Fruit fly (Drosophila melanogaster): ENCODE data around the gene CG31809.

Gene CG31809

dm6 chr2L:16817421-16818101 is 41.0 kb downstream of the CG31809 start:
- TF ChIP-seq Hr39 (GFP tag; optimal IDR thresholded peaks at IDR 0.05) (peak; percentile 2), Eip78C (GFP tag) (peak; percentile 33), fkh (GFP tag; optimal IDR thresholded peaks at IDR 0.05) (no peak), topi (GFP tag; optimal IDR thresholded peaks at IDR 0.05) (peak; percentile 7), svp (GFP tag) (peak; percentile 96), CG31627 (GFP tag; optimal IDR thresholded peaks at IDR 0.05) (peak; percentile 5), Met (GFP tag; optimal IDR thresholded peaks at IDR 0.05) (peak; percentile 20), vri (GFP tag; optimal IDR thresholded peaks at IDR 0.05) (peak; percentile 86), CG11762 (GFP tag; optimal IDR thresholded peaks at IDR 0.05; ENCODE audit: insufficient read depth) (no peak), fd59A (GFP tag; optimal IDR thresholded peaks at IDR 0.05) (no peak)

- TF ChIP-seq Eip78C (GFP tag) (no peak), fkh (GFP tag; optimal IDR thresholded peaks at IDR 0.05) (peak; percentile 25), CG6163 (GFP tag; IDR thresholded peaks at IDR 0.05) (no peak), CG6854 (GFP tag; optimal IDR thresholded peaks at IDR 0.05) (peak; percentile 82), Blimp-1 (GFP tag; optimal IDR thresholded peaks at IDR 0.05) (peak; percentile 96), svp (GFP tag) (peak; percentile 73)
Measured at dm6 chr2L:16816750-16817087, 41.8 kb downstream of the CG31809 start.

DNA sequence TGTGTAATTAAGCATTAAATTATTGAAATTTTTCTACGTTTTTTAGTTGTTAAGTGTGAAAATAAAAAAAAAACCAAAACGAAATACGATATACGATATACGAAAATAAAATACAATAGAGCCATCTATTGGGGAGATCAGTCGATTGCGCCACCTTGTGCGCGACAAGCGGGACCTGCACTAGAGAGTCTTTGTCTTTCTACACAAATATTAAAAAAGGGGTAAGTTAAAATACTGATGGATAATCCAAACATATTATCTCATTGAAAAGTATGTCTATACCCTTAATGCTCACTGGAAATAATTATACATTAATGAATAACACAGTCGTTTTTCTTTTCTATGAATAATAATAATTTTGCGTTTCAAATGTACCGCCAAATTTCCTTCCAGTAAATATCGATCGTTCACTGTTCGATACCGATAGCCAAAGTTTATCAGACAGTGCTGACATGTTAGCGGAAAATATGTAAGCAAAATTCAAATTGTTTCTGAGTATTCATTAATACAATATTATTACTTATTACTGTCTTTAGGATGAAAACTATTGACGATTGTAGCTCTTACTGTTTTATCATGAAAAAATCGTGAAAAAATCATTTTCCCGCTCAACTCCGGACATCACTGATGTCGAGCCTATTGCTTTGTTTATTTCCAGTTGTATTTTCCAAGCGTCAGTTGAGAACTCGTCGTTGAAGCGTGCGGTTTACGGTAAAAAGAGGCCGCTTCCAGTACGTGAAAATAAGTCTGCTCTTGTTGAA is 42.3 kb downstream of the CG31809 start, which contains the start of gene mdy:
Gene mdy (plus strand): TSS at position 672 of the 761 bp plus-strand sequence.
- TF ChIP-seq CG3919 (GFP tag; optimal IDR thresholded peaks at IDR 0.05) (peak; percentile 57), ss (GFP tag; optimal IDR thresholded peaks at IDR 0.05) (no peak), fkh (GFP tag; optimal IDR thresholded peaks at IDR 0.05) (peak; percentile 67), Blimp-1 (GFP tag; optimal IDR thresholded peaks at IDR 0.05) (no peak), Ets21C (GFP tag; optimal IDR thresholded peaks at IDR 0.05) (peak; percentile 52), CG7368 (GFP tag; optimal IDR thresholded peaks at IDR 0.05) (no peak), Sox15 (GFP tag; optimal IDR thresholded peaks at IDR 0.05) (no peak), lz (GFP tag; optimal IDR thresholded peaks at IDR 0.05) (peak; percentile 69), Met (GFP tag; optimal IDR thresholded peaks at IDR 0.05) (peak; percentile 74), CG4318 (GFP tag; optimal IDR thresholded peaks at IDR 0.05) (peak; percentile 45), CG6808 (GFP tag; optimal IDR thresholded peaks at IDR 0.05) (peak; percentile 8), Eip78C (GFP tag) (peak; percentile 80), fd59A (GFP tag; optimal IDR thresholded peaks at IDR 0.05) (no peak), pdm3 (GFP tag; optimal IDR thresholded peaks at IDR 0.05) (peak; percentile 57), CG8119 (GFP tag; IDR thresholded peaks at IDR 0.05) (no peak; the same call in 2 of the 3 replicates), eg (GFP tag; IDR thresholded peaks at IDR 0.05) (0 out of 3 replicates have a peak, but pooled peaks have one; percentile 56), dsx (GFP tag; optimal IDR thresholded peaks at IDR 0.05; ENCODE audit: poor library complexity, severe bottlenecking) (peak; percentile 36), Smox (GFP tag; optimal IDR thresholded peaks at IDR 0.05) (peak; percentile 64), svp (GFP tag) (peak; percentile 89), CG8319 (GFP tag; optimal IDR thresholded peaks at IDR 0.05) (peak; percentile 5), CG15336 (GFP tag; IDR thresholded peaks at IDR 0.05) (peak; percentile 44; the same call in 1 of the 2 replicates), CG6276 (GFP tag; optimal IDR thresholded peaks at IDR 0.05) (peak; percentile 17), Hr4 (GFP tag; optimal IDR thresholded peaks at IDR 0.05) (peak; percentile 58), topi (GFP tag; optimal IDR thresholded peaks at IDR 0.05) (peak; percentile 27), CG6792 (GFP tag; optimal IDR thresholded peaks at IDR 0.05) (peak; percentile 40), Hr38 (GFP tag; optimal IDR thresholded peaks at IDR 0.05) (no peak), Eip93F (GFP tag; optimal IDR thresholded peaks at IDR 0.05) (peak; percentile 46), CG6854 (GFP tag; optimal IDR thresholded peaks at IDR 0.05) (no peak), Hr39 (GFP tag; optimal IDR thresholded peaks at IDR 0.05) (peak; percentile 43), esn (GFP tag; optimal IDR thresholded peaks at IDR 0.05) (peak; percentile 74), fd85E (GFP tag; optimal IDR thresholded peaks at IDR 0.05) (no peak), CG10631 (GFP tag; optimal IDR thresholded peaks at IDR 0.05) (peak; percentile 59), achi (GFP tag; optimal IDR thresholded peaks at IDR 0.05) (peak; percentile 41), CG9139 (GFP tag; optimal IDR thresholded peaks at IDR 0.05) (no peak), spab (GFP tag; optimal IDR thresholded peaks at IDR 0.05) (no peak), CG34406 (GFP tag; optimal IDR thresholded peaks at IDR 0.05) (no peak), Eip75B (GFP tag; optimal IDR thresholded peaks at IDR 0.05) (peak; percentile 72), acj6 (GFP tag; optimal IDR thresholded peaks at IDR 0.05) (peak; percentile 64), CG1621 (tag; optimal IDR thresholded peaks at IDR 0.05) (peak; percentile 38), CG16779 (tag; optimal IDR thresholded peaks at IDR 0.05) (no peak)

Data from whole organism, prepupa.